Fruit fly (Drosophila melanogaster): ENCODE data around the gene CG3698.
A peak's percentile ranks its signal among the peaks of the same experiment; 100 is the strongest.

The CG3698 gene

dm6 chr3L:20784812-20785671 is 13.1 kb downstream of the CG3698 start (continued):
- TF ChIP-seq gt (GFP tag; IDR thresholded peaks at IDR 0.05) (no peak), chm (GFP tag; IDR thresholded peaks at IDR 0.05) (peak; percentile 71), CG12155 (GFP tag; optimal IDR thresholded peaks at IDR 0.05) (peak; percentile 21), HLH54F (GFP tag; optimal IDR thresholded peaks at IDR 0.05) (peak; percentile 2), rib (GFP tag; IDR thresholded peaks at IDR 0.05) (peak; percentile 49; the same call in 1 of the 2 replicates), Bgb (GFP tag; IDR thresholded peaks at IDR 0.05; ENCODE audit: partially characterized antibody) (peak; percentile 50; the same call in 1 of the 2 replicates), bbx (GFP tag; IDR thresholded peaks at IDR 0.05; ENCODE audit: partially characterized antibody) (peak; percentile 64), ssp (GFP tag; IDR thresholded peaks at IDR 0.05) (no peak), CG15696 (tag; optimal IDR thresholded peaks at IDR 0.05) (peak; percentile 35), NFAT (GFP tag; IDR thresholded peaks at IDR 0.05) (0 out of 2 replicates have a peak, but pooled peaks have one; percentile 36), CG1647 (GFP tag; optimal IDR thresholded peaks at IDR 0.05) (no peak), CG18619 (GFP tag; optimal IDR thresholded peaks at IDR 0.05) (peak; percentile 41), fd102C (GFP tag; optimal IDR thresholded peaks at IDR 0.05) (peak; percentile 7), CG4360 (GFP tag; IDR thresholded peaks at IDR 0.05) (peak; percentile 37; the same call in 1 of the 2 replicates), CG11723 (GFP tag; optimal IDR thresholded peaks at IDR 0.05) (no peak), gem (tag; optimal IDR thresholded peaks at IDR 0.05) (peak; percentile 58), Fer2 (tag; optimal IDR thresholded peaks at IDR 0.05) (peak; percentile 32), dmrt11E (tag; optimal IDR thresholded peaks at IDR 0.05) (peak; percentile 44), Pdp1 (GFP tag; optimal IDR thresholded peaks at IDR 0.05) (peak; percentile 4 to 65), Ptx1 (GFP tag; IDR thresholded peaks at IDR 0.05) (no peak), NC2β (GFP tag; optimal IDR thresholded peaks at IDR 0.05) (peak; percentile 48), pzg (GFP tag; optimal IDR thresholded peaks at IDR 0.05) (peak; percentile 12), B-H2 (GFP tag; optimal IDR thresholded peaks at IDR 0.05) (peak; percentile 32), pros (GFP tag; optimal IDR thresholded peaks at IDR 0.05) (peak; percentile 55), Vsx1 (GFP tag; optimal IDR thresholded peaks at IDR 0.05) (peak; percentile 13), CG10147 (GFP tag; optimal IDR thresholded peaks at IDR 0.05) (peak; percentile 48), CG10209 (GFP tag; optimal IDR thresholded peaks at IDR 0.05) (peak; percentile 12), CG8290 (GFP tag; optimal IDR thresholded peaks at IDR 0.05) (peak; percentile 27), CG8290 (tag; optimal IDR thresholded peaks at IDR 0.05) (peak in 1 of 2 experiments; percentile 12), Chrac-16 (GFP tag; optimal IDR thresholded peaks at IDR 0.05) (peak; percentile 4), CG17829 (tag; optimal IDR thresholded peaks at IDR 0.05) (peak; percentile 27), CG34422 (GFP tag; IDR thresholded peaks at IDR 0.05) (peak; percentile 45; the same call in 1 of the 3 replicates), p53 (GFP tag; optimal IDR thresholded peaks at IDR 0.05) (no peak), CG18599 (GFP tag; optimal IDR thresholded peaks at IDR 0.05) (peak; percentile 40), CG11247 (GFP tag; IDR thresholded peaks at IDR 0.05) (0 out of 2 replicates have a peak, but pooled peaks have one; percentile 15), prd (optimal IDR thresholded peaks at IDR 0.05) (no peak), prd (GFP tag; IDR thresholded peaks at IDR 0.05) (peak; percentile 47; the same call in 2 of the 3 replicates), Opbp (GFP tag; IDR thresholded peaks at IDR 0.05; ENCODE audit: partially characterized antibody) (peak; percentile 68; the same call in 2 of the 3 replicates), sna (GFP tag; IDR thresholded peaks at IDR 0.05; ENCODE audit: partially characterized antibody) (peak; percentile 45), unc-4 (GFP tag; IDR thresholded peaks at IDR 0.05; ENCODE audit: partially characterized antibody) (peak; percentile 37; the same call in 1 of the 2 replicates), yki (optimal IDR thresholded peaks at IDR 0.05) (peak; percentile 72), D19B (GFP tag; optimal IDR thresholded peaks at IDR 0.05) (peak; percentile 30), CG15269 (tag; optimal IDR thresholded peaks at IDR 0.05) (peak; percentile 55), tap (tag; optimal IDR thresholded peaks at IDR 0.05) (no peak), onecut (GFP tag; IDR thresholded peaks at IDR 0.05) (0 out of 2 replicates have a peak, but pooled peaks have one; percentile 9), amos (GFP tag; IDR thresholded peaks at IDR 0.05; ENCODE audit: partially characterized antibody) (peak; percentile 34; the same call in 1 of the 2 replicates), CG6272 (GFP tag; IDR thresholded peaks at IDR 0.05) (no peak), CG10959 (GFP tag; IDR thresholded peaks at IDR 0.05) (0 out of 2 replicates have a peak, but pooled peaks have one; percentile 25)

Measured in whole organism, embryonic.